Worm (Caenorhabditis elegans) whole organism, L3 larva: ENCODE data around the gene dhs-28.

Source experiments
- R02D3.7 ChIP-seq: fragments of 150-350 bp; optimal IDR thresholded peaks from 2 replicates; lab custom pipeline; 2014; ENCODE audit warnings: missing biosample characterization, missing genetic modification characterization
- ZK546.5 ChIP-seq: sonication (generic microtip); optimal IDR thresholded peaks from 2 replicates; lab custom pipeline; 2017; ENCODE audit warnings: missing biosample characterization, missing genetic modification characterization
- aly-2 ChIP-seq: fragments of 150-350 bp; optimal IDR thresholded peaks from 2 replicates; lab custom pipeline; 2014; ENCODE audit warnings: missing biosample characterization, missing genetic modification characterization
- ama-1 ChIP-seq: fragments of 150-350 bp; optimal IDR thresholded peaks from 2 replicates; lab custom pipeline; 2018
- ceh-28 ChIP-seq: fragments of 150-350 bp; optimal IDR thresholded peaks from 2 replicates; lab custom pipeline; 2014; ENCODE audit warnings: missing biosample characterization, missing genetic modification reagents, missing genetic modification characterization
- ceh-82 ChIP-seq: fragments of 150-350 bp; optimal IDR thresholded peaks from 2 replicates; lab custom pipeline; 2014; ENCODE audit warnings: missing biosample characterization, missing genetic modification characterization
- ceh-9 ChIP-seq: sonication (generic microtip); optimal IDR thresholded peaks from 2 replicates; lab custom pipeline; 2018; ENCODE audit warnings: missing biosample characterization, missing genetic modification characterization
- daf-12 ChIP-seq: fragments of 150-350 bp; optimal IDR thresholded peaks from 2 replicates; lab custom pipeline; 2014; ENCODE audit warnings: missing biosample characterization, missing genetic modification reagents, missing genetic modification characterization
- egl-27 ChIP-seq: sonication (generic microtip); optimal IDR thresholded peaks from 4 replicates; lab custom pipeline; 2017; ENCODE audit warnings: missing biosample characterization, missing genetic modification reagents, missing genetic modification characterization
- egl-5 ChIP-seq: fragments of 150-350 bp; optimal IDR thresholded peaks from 2 replicates; lab custom pipeline; 2017; ENCODE audit warnings: missing biosample characterization, missing genetic modification reagents, missing genetic modification characterization, inconsistent platforms
- elt-1 ChIP-seq: fragments of 150-350 bp; optimal IDR thresholded peaks from 2 replicates; lab custom pipeline; 2014; ENCODE audit warnings: missing biosample characterization, missing genetic modification characterization
- elt-2 ChIP-seq: sonication (generic microtip); optimal IDR thresholded peaks from 2 replicates; lab custom pipeline; 2016; ENCODE audit warnings: missing genetic modification reagents, mild to moderate bottlenecking, missing genetic modification characterization, missing compliant biosample characterization
- elt-3 ChIP-seq, 3 experiments: fragments of 150-350 bp in 1 of 3; sonication (generic microtip) in 2 of 3; optimal IDR thresholded peaks; 2 replicates in 2 of 3; 4 replicates in 1 of 3; lab custom pipeline; 2014 to 2017; ENCODE audit warnings: missing biosample characterization in 3 of 3, missing genetic modification characterization in 3 of 3
- eor-1 ChIP-seq, 2 experiments: fragments of 150-350 bp; optimal IDR thresholded peaks; 2 replicates each; lab custom pipeline; 2014 to 2018; ENCODE audit warnings: missing biosample characterization in 2 of 2, missing genetic modification characterization in 2 of 2
- fkh-10 ChIP-seq: sonication (generic microtip); optimal IDR thresholded peaks from 2 replicates; lab custom pipeline; 2017; ENCODE audit warnings: missing biosample characterization, missing genetic modification reagents, missing genetic modification characterization
- fkh-2 ChIP-seq: fragments of 150-350 bp; optimal IDR thresholded peaks from 2 replicates; lab custom pipeline; 2014; ENCODE audit warnings: missing biosample characterization, missing genetic modification reagents, missing genetic modification characterization
- fos-1 ChIP-seq: fragments of 150-350 bp; optimal IDR thresholded peaks from 2 replicates; lab custom pipeline; 2014; ENCODE audit warnings: missing biosample characterization, missing genetic modification characterization
- hmg-11 ChIP-seq: sonication (generic microtip); optimal IDR thresholded peaks from 2 replicates; lab custom pipeline; 2016; ENCODE audit warnings: missing genetic modification characterization, missing compliant biosample characterization
- jun-1 ChIP-seq: fragments of 150-350 bp; optimal IDR thresholded peaks from 2 replicates; lab custom pipeline; 2014; ENCODE audit warnings: missing biosample characterization, missing genetic modification reagents, missing genetic modification characterization
- lin-15B ChIP-seq: fragments of 150-350 bp; optimal IDR thresholded peaks from 2 replicates; lab custom pipeline; 2014; ENCODE audit warnings: missing biosample characterization, missing genetic modification characterization
- lin-39 ChIP-seq: fragments of 150-350 bp; optimal IDR thresholded peaks from 2 replicates; lab custom pipeline; 2018; ENCODE audit warnings: missing biosample characterization, missing genetic modification reagents, missing genetic modification characterization
- lsy-12 ChIP-seq: sonication (generic microtip); optimal IDR thresholded peaks from 2 replicates; lab custom pipeline; 2016; ENCODE audit warnings: mild to moderate bottlenecking, missing genetic modification characterization, missing compliant biosample characterization
- mdl-1 ChIP-seq: fragments of 150-350 bp; optimal IDR thresholded peaks from 2 replicates; lab custom pipeline; 2014; ENCODE audit warnings: missing biosample characterization, missing genetic modification characterization
- mml-1 ChIP-seq: fragments of 150-350 bp; sonication (generic microtip); optimal IDR thresholded peaks from 3 replicates; lab custom pipeline; 2014; ENCODE audit warnings: missing biosample characterization, missing genetic modification characterization
- nfya-1 ChIP-seq: sonication (generic microtip); optimal IDR thresholded peaks from 2 replicates; lab custom pipeline; 2017; ENCODE audit warnings: missing genetic modification characterization, mild to moderate bottlenecking, missing compliant biosample characterization, antibody characterized with exemption, moderate library complexity; ENCODE audit not compliant: insufficient read depth
- nhr-11 ChIP-seq: fragments of 150-350 bp; optimal IDR thresholded peaks from 2 replicates; lab custom pipeline; 2014; ENCODE audit warnings: missing biosample characterization, missing genetic modification characterization
- nhr-12 ChIP-seq: fragments of 150-350 bp; optimal IDR thresholded peaks from 2 replicates; lab custom pipeline; 2014; ENCODE audit warnings: missing biosample characterization, missing genetic modification characterization
- nhr-23 ChIP-seq: fragments of 150-350 bp; optimal IDR thresholded peaks from 2 replicates; lab custom pipeline; 2014; ENCODE audit warnings: missing biosample characterization, missing genetic modification reagents, missing genetic modification characterization
- nhr-237 ChIP-seq: fragments of 150-350 bp; optimal IDR thresholded peaks from 2 replicates; lab custom pipeline; 2014; ENCODE audit warnings: missing biosample characterization, missing genetic modification characterization
- nhr-25 ChIP-seq: sonication (generic microtip); optimal IDR thresholded peaks from 2 replicates; lab custom pipeline; 2017; ENCODE audit warnings: missing biosample characterization, missing genetic modification characterization
- nhr-43 ChIP-seq: sonication (generic microtip); optimal IDR thresholded peaks from 2 replicates; lab custom pipeline; 2016; ENCODE audit warnings: mild to moderate bottlenecking, missing genetic modification characterization, missing compliant biosample characterization; ENCODE audit not compliant: poor library complexity, severe bottlenecking
- nhr-76 ChIP-seq: fragments of 150-350 bp; sonication (generic microtip); optimal IDR thresholded peaks from 5 replicates; lab custom pipeline; 2014; ENCODE audit warnings: missing biosample characterization, missing genetic modification characterization
- pha-4 ChIP-seq: fragments of 150-350 bp; optimal IDR thresholded peaks from 2 replicates; lab custom pipeline; 2014; ENCODE audit warnings: missing biosample characterization, missing genetic modification reagents, missing genetic modification characterization
- pqm-1 ChIP-seq: fragments of 150-350 bp; optimal IDR thresholded peaks from 2 replicates; lab custom pipeline; 2017; ENCODE audit warnings: missing biosample characterization, missing genetic modification characterization, inconsistent platforms
- skn-1 ChIP-seq: fragments of 150-350 bp; optimal IDR thresholded peaks from 2 replicates; lab custom pipeline; 2014; ENCODE audit warnings: missing biosample characterization, missing genetic modification characterization
- snpc-4 ChIP-seq: fragments of 150-350 bp; optimal IDR thresholded peaks from 2 replicates; lab custom pipeline; 2014; ENCODE audit warnings: missing biosample characterization, missing genetic modification characterization
- tbx-2 ChIP-seq: sonication (generic microtip); optimal IDR thresholded peaks from 2 replicates; lab custom pipeline; 2016; ENCODE audit warnings: mild to moderate bottlenecking, missing genetic modification characterization, missing compliant biosample characterization
- unc-62 ChIP-seq: fragments of 150-350 bp; sonication (generic microtip); optimal IDR thresholded peaks from 4 replicates; lab custom pipeline; 2014; ENCODE audit warnings: missing biosample characterization, missing genetic modification reagents, missing genetic modification characterization
- zag-1 ChIP-seq: fragments of 150-350 bp; optimal IDR thresholded peaks from 2 replicates; lab custom pipeline; 2014; ENCODE audit warnings: missing biosample characterization, missing genetic modification characterization
- ztf-4 ChIP-seq: fragments of 150-350 bp; optimal IDR thresholded peaks from 2 replicates; lab custom pipeline; 2014; ENCODE audit warnings: missing biosample characterization, missing genetic modification characterization

dhs-28 gene

DNA sequence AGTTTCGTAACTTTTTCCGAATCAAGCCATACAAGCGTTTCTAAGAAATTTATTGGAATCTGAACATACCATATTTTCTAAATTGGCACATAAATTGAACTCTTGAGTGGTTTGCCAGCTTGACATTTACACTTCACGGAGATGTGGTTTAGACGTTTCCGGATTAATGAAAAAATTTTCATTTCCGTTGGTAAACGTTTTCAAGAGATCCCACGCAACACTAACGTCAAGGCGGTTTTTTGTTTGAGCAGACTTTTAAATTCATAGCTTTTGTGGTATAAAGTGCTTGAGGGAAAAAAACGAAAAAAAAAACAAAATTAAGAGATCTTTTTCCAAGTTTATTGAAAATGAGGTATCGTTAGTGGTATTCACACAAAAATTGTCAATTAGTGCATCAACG is 16.9 kb downstream of the dhs-28 start, which contains the start of gene F41B4.2:
Gene F41B4.2 (minus strand): TSS at position 101 of the 400 bp plus-strand sequence.
- TF ChIP-seq R02D3.7 (no peak), pqm-1 (tag; lab: Kevin White, UChicago) (no peak), nfya-1 (tag; lab: Kevin White, UChicago) (no peak), nhr-12 (no peak), skn-1 (tag; lab: Kevin White, UChicago) (no peak), nhr-76 (tag; lab: Kevin White, UChicago) (no peak), mml-1 (tag; lab: Kevin White, UChicago) (no peak), fos-1 (no peak), elt-2 (tag; lab: Kevin White, UChicago) (no peak)
- TF ChIP-seq, all 47 proteins: peak for 0

ce11 chrX:6836065-6836527 is 17.9 kb downstream of the dhs-28 start, which contains the start of gene F41B4.3:
Gene F41B4.3 (minus strand): TSS chrX:6836115.
- no peak for TF ChIP-seq hmg-11 (tag; lab: Kevin White, UChicago)
- no peak for TF ChIP-seq elt-3 (tag; optimal IDR thresholded peaks at IDR 0.05; lab: Kevin White, UChicago)
- no peak for TF ChIP-seq skn-1 (tag; lab: Kevin White, UChicago)
- no peak for TF ChIP-seq aly-2
- no peak for TF ChIP-seq ama-1 (lab: Kevin White, UChicago)
- TF ChIP-seq ztf-4: no peak
- TF ChIP-seq elt-2 (tag; lab: Kevin White, UChicago): no peak
- TF ChIP-seq tbx-2: no peak
- no peak for TF ChIP-seq fos-1
- no peak for TF ChIP-seq egl-5
- peak; percentile 31 for TF ChIP-seq nfya-1 (tag; lab: Kevin White, UChicago)
- TF ChIP-seq nhr-23 (tag; lab: Kevin White, UChicago): peak; percentile 30
- no peak for TF ChIP-seq nhr-76 (tag; lab: Kevin White, UChicago)

DNA sequence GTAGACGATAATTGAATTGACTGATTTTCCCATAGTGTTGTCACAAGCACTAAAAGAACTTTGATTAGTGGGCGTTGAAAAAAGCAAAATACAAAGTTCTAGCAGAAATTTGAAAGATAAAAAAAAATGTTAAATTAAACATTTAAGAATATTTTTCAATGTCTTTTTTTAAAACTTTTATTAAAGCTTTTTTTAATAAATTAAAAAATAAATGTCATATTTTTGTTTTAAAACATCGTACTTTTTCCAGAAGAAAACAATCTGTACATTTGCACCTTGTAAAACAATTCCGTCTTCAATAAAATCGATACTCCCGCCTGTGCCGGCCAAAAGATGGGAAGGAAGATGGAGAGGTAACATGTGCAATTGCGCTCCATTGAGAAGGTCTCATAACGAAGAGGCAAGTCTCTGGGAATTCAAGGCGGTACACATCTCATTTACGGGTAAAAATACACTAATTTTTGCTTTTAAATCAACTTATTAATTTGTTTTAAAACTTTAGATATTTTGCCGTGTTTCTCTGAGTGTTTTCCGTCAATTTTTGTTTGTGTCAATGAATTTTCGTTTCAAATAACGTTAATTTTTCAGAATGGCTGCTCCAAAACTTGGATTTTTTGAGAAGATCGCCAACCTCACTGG is 22.6 kb downstream of the dhs-28 start, which contains the start of the genes glr-6 and asg-2:
Gene glr-6 (minus strand): TSS at position 51 of the 639 bp plus-strand sequence.
Gene asg-2 (plus strand): TSS at position 589 of the 639 bp plus-strand sequence.
- TF ChIP-seq snpc-4 (peak; percentile 62), lsy-12 (peak; percentile 28), pha-4 (peak; percentile 98), ama-1 (lab: Kevin White, UChicago) (peak; percentile 49), mdl-1 (tag; lab: Kevin White, UChicago) (no peak), elt-2 (tag; lab: Kevin White, UChicago) (peak; percentile 58), nhr-237 (no peak), nhr-43 (tag; lab: Kevin White, UChicago) (peak; percentile 22), ceh-28 (tag; lab: Kevin White, UChicago) (peak; percentile 88), tbx-2 (peak; percentile 41), egl-5 (peak; percentile 70), nhr-11 (tag; lab: Kevin White, UChicago) (no peak), elt-1 (tag; lab: Kevin White, UChicago) (no peak), eor-1 (tag; optimal IDR thresholded peaks at IDR 0.05; lab: Kevin White, UChicago) (no peak), fkh-2 (tag; lab: Kevin White, UChicago) (no peak), nfya-1 (tag; lab: Kevin White, UChicago) (peak; percentile 87), lin-15B (tag; lab: Kevin White, UChicago) (peak; percentile 95), zag-1 (tag; lab: Kevin White, UChicago) (no peak), fos-1 (no peak), nhr-23 (tag; lab: Kevin White, UChicago) (peak; percentile 93), daf-12 (tag; lab: Kevin White, UChicago) (no peak), egl-27 (tag; lab: Kevin White, UChicago) (peak; percentile 32), unc-62 (GFP tag; lab: Kevin White, UChicago) (no peak), nhr-76 (tag; lab: Kevin White, UChicago) (no peak), skn-1 (tag; lab: Kevin White, UChicago) (peak; percentile 59), fkh-10 (GFP tag; lab: Kevin White, UChicago) (no peak), jun-1 (tag; lab: Kevin White, UChicago) (peak; percentile 79), ZK546.5 (tag; lab: Kevin White, UChicago) (no peak), hmg-11 (tag; lab: Kevin White, UChicago) (peak; percentile 75), nhr-25 (tag; lab: Kevin White, UChicago) (peak; percentile 86), elt-3 (tag; optimal IDR thresholded peaks at IDR 0.05; lab: Kevin White, UChicago) (no peak), ceh-82 (tag; lab: Kevin White, UChicago) (no peak), lin-39 (peak; percentile 90), ceh-9 (tag; lab: Kevin White, UChicago) (no peak), pqm-1 (tag; lab: Kevin White, UChicago) (peak; percentile 68), ztf-4 (no peak), nhr-12 (no peak), aly-2 (no peak), R02D3.7 (peak; percentile 79)
- TF ChIP-seq, all 47 proteins: peak for 20
